Fruit fly (Drosophila melanogaster) whole organism, embryonic: ENCODE results near the gene COX7AL2.

Source experiments
- CG10147 ChIP-seq: fragments of 200-800 bp; sonication (Bioruptor generic); optimal IDR thresholded peaks from 2 replicates; lab custom pipeline; 2019; ENCODE audit warnings: missing biosample characterization, mild to moderate bottlenecking, missing genetic modification characterization, moderate library complexity
- CG11695 ChIP-seq: fragments of 200-800 bp; sonication (Bioruptor generic); IDR thresholded peaks from 3 replicates; pipeline ENCODE4 v1.3.6; 2022; ENCODE audit warnings: missing biosample characterization, missing genetic modification characterization
- CG13287 ChIP-seq: fragments of 200-800 bp; sonication (Bioruptor generic); IDR thresholded peaks from 2 replicates; pipeline ENCODE4 v1.3.6; 2022; ENCODE audit warnings: missing biosample characterization, missing genetic modification characterization; ENCODE audit not compliant: partially characterized antibody
- CG14667 ChIP-seq: fragments of 200-800 bp; sonication (Bioruptor generic); IDR thresholded peaks from 2 replicates; pipeline ENCODE4 v1.3.6; 2022; ENCODE audit warnings: missing biosample characterization, missing genetic modification characterization
- CG14710 ChIP-seq: fragments of 200-800 bp; sonication (Bioruptor generic); optimal IDR thresholded peaks from 3 replicates; lab custom pipeline; 2019; ENCODE audit warnings: missing biosample characterization, mild to moderate bottlenecking, missing genetic modification characterization, moderate library complexity
- CG15514 ChIP-seq: fragments of 200-800 bp; sonication (Bioruptor generic); optimal IDR thresholded peaks from 3 replicates; lab custom pipeline; 2017; ENCODE audit warnings: missing biosample characterization, missing genetic modification characterization, mild to moderate bottlenecking, moderate library complexity, missing genetic modification reagents
- CG16813 ChIP-seq: fragments of 200-800 bp; sonication (Bioruptor generic); IDR thresholded peaks from 3 replicates; pipeline ENCODE4 v1.3.6; 2022; ENCODE audit warnings: missing biosample characterization, missing genetic modification characterization; ENCODE audit not compliant: partially characterized antibody
- CG17186 ChIP-seq: fragments of 200-800 bp; sonication (Bioruptor generic); optimal IDR thresholded peaks from 3 replicates; lab custom pipeline; 2017; ENCODE audit warnings: missing biosample characterization, missing genetic modification reagents, missing genetic modification characterization
- CG17829 ChIP-seq: fragments of 200-800 bp; optimal IDR thresholded peaks from 2 replicates; lab custom pipeline; 2019; ENCODE audit warnings: missing biosample characterization, mild to moderate bottlenecking, missing genetic modification characterization, moderate library complexity
- CG2120 ChIP-seq: fragments of 200-800 bp; sonication (Bioruptor generic); optimal IDR thresholded peaks from 3 replicates; lab custom pipeline; 2016; ENCODE audit warnings: missing biosample characterization, missing genetic modification characterization
- CG2199 ChIP-seq: fragments of 200-800 bp; sonication (Bioruptor generic); IDR thresholded peaks from 3 replicates; pipeline ENCODE4 v1.3.6; 2022; ENCODE audit warnings: missing biosample characterization, missing genetic modification characterization
- CG2889 ChIP-seq: fragments of 200-800 bp; sonication (Bioruptor generic); IDR thresholded peaks from 3 replicates; pipeline ENCODE4 v1.3.6; 2022; ENCODE audit warnings: missing biosample characterization, missing genetic modification characterization
- CG31441 ChIP-seq: fragments of 200-800 bp; sonication (Bioruptor generic); IDR thresholded peaks from 2 replicates; pipeline ENCODE4 v1.3.6; 2022; ENCODE audit warnings: missing biosample characterization, missing genetic modification characterization
- CG3838 ChIP-seq: fragments of 200-800 bp; sonication (Bioruptor generic); optimal IDR thresholded peaks from 3 replicates; lab custom pipeline; 2016; ENCODE audit warnings: missing biosample characterization, missing genetic modification characterization
- CG4617 ChIP-seq: fragments of 200-800 bp; sonication (Bioruptor generic); optimal IDR thresholded peaks from 3 replicates; lab custom pipeline; 2016; ENCODE audit warnings: missing biosample characterization, missing genetic modification characterization, borderline replicate concordance
- CG5180 ChIP-seq: fragments of 200-800 bp; sonication (Bioruptor generic); optimal IDR thresholded peaks from 3 replicates; lab custom pipeline; 2017; ENCODE audit warnings: missing biosample characterization, missing genetic modification characterization, mild to moderate bottlenecking, moderate library complexity, missing genetic modification reagents
- CG6272 ChIP-seq: fragments of 200-800 bp; sonication (Bioruptor generic); IDR thresholded peaks from 2 replicates; pipeline ENCODE4 v1.3.6; 2022; ENCODE audit warnings: missing biosample characterization, missing genetic modification characterization
- CG7357 ChIP-seq: fragments of 200-800 bp; sonication (Bioruptor generic); IDR thresholded peaks from 3 replicates; pipeline ENCODE4 v1.3.6; 2022; ENCODE audit warnings: missing biosample characterization, missing genetic modification characterization
- CG7556 ChIP-seq: fragments of 200-800 bp; sonication (Bioruptor generic); optimal IDR thresholded peaks from 2 replicates; lab custom pipeline; 2017; ENCODE audit warnings: missing biosample characterization, mild to moderate bottlenecking, missing genetic modification characterization
- CG8478 ChIP-seq: fragments of >200 bp; optimal IDR thresholded peaks from 2 replicates; lab custom pipeline; 2018
- CG9437 ChIP-seq: fragments of 200-800 bp; sonication (Bioruptor generic); optimal IDR thresholded peaks from 2 replicates; lab custom pipeline; 2018; ENCODE audit warnings: missing biosample characterization, mild to moderate bottlenecking, missing genetic modification characterization
- Doc2 ChIP-seq: fragments of 200-800 bp; sonication (Bioruptor generic); IDR thresholded peaks from 2 replicates; pipeline ENCODE4 v1.3.6; 2022; ENCODE audit warnings: missing biosample characterization, missing genetic modification characterization
- HmgZ ChIP-seq: fragments of 200-800 bp; sonication (Bioruptor generic); optimal IDR thresholded peaks from 2 replicates; lab custom pipeline; 2018; ENCODE audit warnings: missing biosample characterization, mild to moderate bottlenecking, missing genetic modification characterization
- Hr3 ChIP-seq: fragments of 200-800 bp; sonication (Bioruptor generic); optimal IDR thresholded peaks from 3 replicates; lab custom pipeline; 2016; ENCODE audit warnings: missing biosample characterization, missing genetic modification characterization
- Hr51 ChIP-seq, 2 experiments: fragments of 200-800 bp; sonication (Bioruptor generic); optimal IDR thresholded peaks; 2 replicates in 1 of 2; 3 replicates in 1 of 2; lab custom pipeline; 2016 to 2018; ENCODE audit warnings: missing biosample characterization in 2 of 2, missing genetic modification characterization in 2 of 2, mild to moderate bottlenecking in 1 of 2, moderate library complexity in 1 of 2
- MBD-R2 ChIP-seq: fragments of 200-800 bp; sonication (Bioruptor generic); IDR thresholded peaks from 2 replicates; pipeline ENCODE4 v1.3.6; 2022; ENCODE audit warnings: missing biosample characterization, missing genetic modification characterization
- MESR4 ChIP-seq: fragments of 200-800 bp; sonication (Bioruptor generic); optimal IDR thresholded peaks from 2 replicates; lab custom pipeline; 2018; ENCODE audit warnings: missing biosample characterization, mild to moderate bottlenecking, missing genetic modification characterization, moderate library complexity
- Max ChIP-seq: fragments of 200-800 bp; sonication (Bioruptor generic); optimal IDR thresholded peaks from 2 replicates; lab custom pipeline; 2016; ENCODE audit warnings: missing biosample characterization, mild to moderate bottlenecking, missing genetic modification characterization
- NK7.1 ChIP-seq: fragments of 200-800 bp; sonication (Bioruptor generic); optimal IDR thresholded peaks from 3 replicates; lab custom pipeline; 2016; ENCODE audit warnings: missing biosample characterization, missing genetic modification characterization
- Xrp1 ChIP-seq: fragments of 200-800 bp; sonication (Bioruptor generic); IDR thresholded peaks from 2 replicates; pipeline ENCODE4 v1.3.6; 2022; ENCODE audit warnings: missing biosample characterization, missing genetic modification characterization
- abd-A ChIP-seq: fragments of 200-800 bp; sonication (Bioruptor generic); optimal IDR thresholded peaks from 3 replicates; lab custom pipeline; 2019; ENCODE audit warnings: missing biosample characterization, mild to moderate bottlenecking, missing genetic modification characterization, moderate library complexity
- ac ChIP-seq: fragments of 200-800 bp; sonication (Bioruptor generic); optimal IDR thresholded peaks from 3 replicates; lab custom pipeline; 2017; ENCODE audit warnings: missing biosample characterization, mild to moderate bottlenecking, missing genetic modification characterization
- al ChIP-seq: fragments of 200-800 bp; sonication (Bioruptor generic); IDR thresholded peaks from 2 replicates; pipeline ENCODE4 v1.3.6; 2022; ENCODE audit warnings: missing biosample characterization, missing genetic modification characterization
- cg ChIP-seq: fragments of 200-800 bp; sonication (Bioruptor generic); optimal IDR thresholded peaks from 3 replicates; lab custom pipeline; 2019; ENCODE audit warnings: missing biosample characterization, mild to moderate bottlenecking, missing genetic modification characterization, moderate library complexity
- crc ChIP-seq: fragments of 200-800 bp; sonication (Bioruptor generic); optimal IDR thresholded peaks from 2 replicates; lab custom pipeline; 2016; ENCODE audit warnings: missing biosample characterization, missing genetic modification characterization
- emc ChIP-seq: fragments of 200-800 bp; sonication (Bioruptor generic); optimal IDR thresholded peaks from 2 replicates; lab custom pipeline; 2016; ENCODE audit warnings: missing biosample characterization, missing genetic modification characterization
- exex ChIP-seq: fragments of 200-800 bp; sonication (Bioruptor generic); optimal IDR thresholded peaks from 4 replicates; lab custom pipeline; 2018; ENCODE audit warnings: missing biosample characterization, mild to moderate bottlenecking, missing genetic modification characterization, moderate library complexity
- gfzf ChIP-seq: fragments of 200-800 bp; sonication (Bioruptor generic); optimal IDR thresholded peaks from 2 replicates; lab custom pipeline; 2016; ENCODE audit warnings: missing biosample characterization, mild to moderate bottlenecking, missing genetic modification characterization, moderate library complexity
- gro ChIP-seq: fragments of 200-800 bp; sonication (Bioruptor generic); optimal IDR thresholded peaks from 2 replicates; lab custom pipeline; 2016; ENCODE audit warnings: missing biosample characterization, missing genetic modification characterization
- gsb-n ChIP-seq: fragments of 200-800 bp; sonication (Bioruptor generic); optimal IDR thresholded peaks from 3 replicates; lab custom pipeline; 2018; ENCODE audit warnings: missing biosample characterization, mild to moderate bottlenecking, missing genetic modification characterization
- gt ChIP-seq: fragments of 200-800 bp; sonication (Bioruptor generic); IDR thresholded peaks from 2 replicates; pipeline ENCODE4 v1.3.6; 2022; ENCODE audit warnings: missing biosample characterization, missing genetic modification characterization
- inv ChIP-seq: fragments of 200-800 bp; sonication (Bioruptor generic); IDR thresholded peaks from 2 replicates; pipeline ENCODE4 v1.3.6; 2022; ENCODE audit warnings: missing biosample characterization, missing genetic modification characterization; ENCODE audit not compliant: partially characterized antibody
- kah ChIP-seq: fragments of 200-800 bp; sonication (Bioruptor generic); optimal IDR thresholded peaks from 2 replicates; lab custom pipeline; 2018; ENCODE audit warnings: missing biosample characterization, mild to moderate bottlenecking, missing genetic modification characterization
- luna ChIP-seq: fragments of 200-800 bp; sonication (Bioruptor generic); optimal IDR thresholded peaks from 2 replicates; lab custom pipeline; 2016; ENCODE audit warnings: missing biosample characterization, missing genetic modification characterization
- phol ChIP-seq: fragments of 200-800 bp; sonication (Bioruptor generic); optimal IDR thresholded peaks from 3 replicates; lab custom pipeline; 2018; ENCODE audit warnings: missing biosample characterization, mild to moderate bottlenecking, missing genetic modification characterization, moderate library complexity
- rib ChIP-seq: fragments of 200-800 bp; sonication (Bioruptor generic); IDR thresholded peaks from 2 replicates; pipeline ENCODE4 v1.3.6; 2022; ENCODE audit warnings: missing biosample characterization, missing genetic modification characterization
- salm ChIP-seq: fragments of 200-800 bp; sonication (Bioruptor generic); optimal IDR thresholded peaks from 2 replicates; lab custom pipeline; 2018; ENCODE audit warnings: missing biosample characterization, mild to moderate bottlenecking, missing genetic modification characterization
- sisA ChIP-seq: fragments of 200-800 bp; sonication (Bioruptor generic); IDR thresholded peaks from 2 replicates; pipeline ENCODE4 v1.3.6; 2022; ENCODE audit warnings: missing biosample characterization, missing genetic modification characterization
- sob ChIP-seq: fragments of 200-800 bp; sonication (Bioruptor generic); IDR thresholded peaks from 2 replicates; pipeline ENCODE4 v1.3.6; 2022; ENCODE audit warnings: missing biosample characterization, missing genetic modification characterization
- twi ChIP-seq: fragments of 200-800 bp; optimal IDR thresholded peaks from 2 replicates; lab custom pipeline; 2019; ENCODE audit warnings: missing biosample characterization, mild to moderate bottlenecking, missing genetic modification characterization, moderate library complexity

The COX7AL2 gene

dm6 chr2L:2220573-2221332 lies 23.0 kb upstream of the COX7AL2 start, which contains the start of gene papi (continued):
- no peak for TF ChIP-seq gsb-n
- peak; percentile 27 for TF ChIP-seq CG9437 (GFP tag; lab: Kevin White, UChicago)
- TF ChIP-seq rib (GFP tag; lab: Robert Waterston, UW): no peak
- no peak for TF ChIP-seq CG3838
- TF ChIP-seq Doc2 (GFP tag; lab: Robert Waterston, UW): no peak
- TF ChIP-seq CG14710 (tag; lab: Kevin White, UChicago): peak; percentile 68
- no peak for TF ChIP-seq Xrp1 (GFP tag; lab: Robert Waterston, UW)
- TF ChIP-seq sisA (GFP tag; lab: Robert Waterston, UW): no peak
- TF ChIP-seq CG7556 (GFP tag; lab: Kevin White, UChicago): no peak
- TF ChIP-seq inv (GFP tag; lab: Robert Waterston, UW): no peak
- TF ChIP-seq CG11695 (GFP tag; lab: Robert Waterston, UW): no peak
- peak; percentile 47 for TF ChIP-seq CG4617 (GFP tag; lab: Kevin White, UChicago)
- no peak for TF ChIP-seq Hr51 (GFP tag; optimal IDR thresholded peaks at IDR 0.05; lab: Kevin White, UChicago)
- TF ChIP-seq CG7357: no peak
- TF ChIP-seq Hr3 (GFP tag; lab: Kevin White, UChicago): no peak
- TF ChIP-seq crc (GFP tag; lab: Kevin White, UChicago): no peak
- 0 out of 2 replicates have a peak, but pooled peaks have one; percentile 15 for TF ChIP-seq CG13287
- peak; percentile 82 for TF ChIP-seq gfzf (GFP tag; lab: Kevin White, UChicago)
- peak; percentile 39 for TF ChIP-seq MBD-R2 (GFP tag; lab: Robert Waterston, UW)
- TF ChIP-seq CG2120 (GFP tag; lab: Kevin White, UChicago): peak; percentile 38
- TF ChIP-seq sob (GFP tag; lab: Robert Waterston, UW): no peak
- TF ChIP-seq HmgZ (tag; lab: Kevin White, UChicago): peak; percentile 52
- TF ChIP-seq CG5180 (GFP tag; lab: Kevin White, UChicago): no peak
- TF ChIP-seq abd-A (tag; lab: Kevin White, UChicago): peak; percentile 43
- peak; percentile 3 for TF ChIP-seq phol (tag; lab: Kevin White, UChicago)
- TF ChIP-seq CG6272 (GFP tag; lab: Robert Waterston, UW): no peak
- peak; percentile 31 for TF ChIP-seq gro
- TF ChIP-seq CG15514: peak; percentile 5
- no peak for TF ChIP-seq NK7.1 (GFP tag; lab: Kevin White, UChicago)
- peak; percentile 22 for TF ChIP-seq luna (GFP tag; lab: Kevin White, UChicago)
- peak; percentile 32 for TF ChIP-seq CG10147 (GFP tag; lab: Kevin White, UChicago)
- TF ChIP-seq twi: no peak
- no peak for TF ChIP-seq CG2199
- TF ChIP-seq MESR4: peak; percentile 62
- TF ChIP-seq emc (GFP tag; lab: Kevin White, UChicago): no peak
- no peak for TF ChIP-seq al (GFP tag; lab: Robert Waterston, UW)
- TF ChIP-seq exex (tag; lab: Kevin White, UChicago): peak; percentile 57
- peak; percentile 13 for TF ChIP-seq cg (GFP tag; lab: Kevin White, UChicago)
- TF ChIP-seq gt (GFP tag; lab: Robert Waterston, UW): no peak
- TF ChIP-seq Max: peak; percentile 69
- TF ChIP-seq CG17186 (GFP tag; lab: Kevin White, UChicago): no peak
- TF ChIP-seq CG14667 (GFP tag; lab: Robert Waterston, UW): no peak
- TF ChIP-seq CG2889 (GFP tag; lab: Robert Waterston, UW): no peak
- no peak for TF ChIP-seq CG31441
- no peak for TF ChIP-seq kah
- peak; percentile 13 for TF ChIP-seq CG17829 (tag; lab: Kevin White, UChicago)
- no peak for TF ChIP-seq CG16813 (GFP tag; lab: Robert Waterston, UW)
- TF ChIP-seq ac: no peak
- TF ChIP-seq CG8478 (lab: Kevin White, UChicago): no peak
- peak; percentile 6 for TF ChIP-seq salm (tag; lab: Kevin White, UChicago)
